Worm (Caenorhabditis elegans): ENCODE data around the gene mdh-2.

DNA sequence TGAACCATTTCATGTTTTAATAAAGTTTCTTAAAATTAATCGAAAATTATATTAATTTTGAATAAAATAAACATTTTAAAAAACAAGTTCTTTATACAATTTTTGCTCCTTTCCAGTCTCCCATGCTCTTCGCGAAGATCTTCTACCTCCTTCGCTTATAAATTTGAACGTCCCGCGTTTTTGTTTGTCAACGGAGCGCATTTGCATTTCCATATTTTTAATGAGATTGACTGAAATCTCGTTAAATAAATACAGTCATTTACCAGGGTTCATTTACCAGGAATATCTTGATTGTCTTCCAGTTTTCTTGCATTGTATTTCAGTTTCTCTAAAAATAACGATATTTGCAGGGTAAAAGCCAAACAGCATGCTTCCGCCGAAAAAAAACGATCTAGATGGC is 7.2 kb upstream of the mdh-2 start, which contains the start of gene cmtr-2:
- TF ChIP-seq hnd-1 (tag; optimal IDR thresholded peaks at IDR 0.05) (no peak), tbx-37 (GFP tag; conservative IDR thresholded peaks at IDR 0.05) (no peak), ceh-36 (tag; optimal IDR thresholded peaks at IDR 0.05) (no peak)

Data from whole organism, early embryonic.